Worm (Caenorhabditis elegans) whole organism, L3 larva: Measurements from ENCODE around the gene Y47D3A.13.
A peak's percentile ranks its signal among the peaks of the same experiment; 100 is the strongest.

Experiments used
- R02D3.7 ChIP-seq: fragments of 150-350 bp; optimal IDR thresholded peaks from 2 replicates; lab custom pipeline; 2014; ENCODE audit warnings: missing biosample characterization, missing genetic modification characterization
- ZK546.5 ChIP-seq: sonication (generic microtip); optimal IDR thresholded peaks from 2 replicates; lab custom pipeline; 2017; ENCODE audit warnings: missing biosample characterization, missing genetic modification characterization
- aly-2 ChIP-seq: fragments of 150-350 bp; optimal IDR thresholded peaks from 2 replicates; lab custom pipeline; 2014; ENCODE audit warnings: missing biosample characterization, missing genetic modification characterization
- ama-1 ChIP-seq: fragments of 150-350 bp; optimal IDR thresholded peaks from 2 replicates; lab custom pipeline; 2018
- ceh-28 ChIP-seq: fragments of 150-350 bp; optimal IDR thresholded peaks from 2 replicates; lab custom pipeline; 2014; ENCODE audit warnings: missing biosample characterization, missing genetic modification reagents, missing genetic modification characterization
- ceh-82 ChIP-seq: fragments of 150-350 bp; optimal IDR thresholded peaks from 2 replicates; lab custom pipeline; 2014; ENCODE audit warnings: missing biosample characterization, missing genetic modification characterization
- daf-12 ChIP-seq: fragments of 150-350 bp; optimal IDR thresholded peaks from 2 replicates; lab custom pipeline; 2014; ENCODE audit warnings: missing biosample characterization, missing genetic modification reagents, missing genetic modification characterization
- egl-5 ChIP-seq: fragments of 150-350 bp; optimal IDR thresholded peaks from 2 replicates; lab custom pipeline; 2017; ENCODE audit warnings: missing biosample characterization, missing genetic modification reagents, missing genetic modification characterization, inconsistent platforms
- elt-1 ChIP-seq: fragments of 150-350 bp; optimal IDR thresholded peaks from 2 replicates; lab custom pipeline; 2014; ENCODE audit warnings: missing biosample characterization, missing genetic modification characterization
- elt-2 ChIP-seq: sonication (generic microtip); optimal IDR thresholded peaks from 2 replicates; lab custom pipeline; 2016; ENCODE audit warnings: missing genetic modification reagents, mild to moderate bottlenecking, missing genetic modification characterization, missing compliant biosample characterization
- elt-3 ChIP-seq, 3 experiments: fragments of 150-350 bp in 1 of 3; sonication (generic microtip) in 2 of 3; optimal IDR thresholded peaks; 2 replicates in 2 of 3; 4 replicates in 1 of 3; lab custom pipeline; 2014 to 2017; ENCODE audit warnings: missing biosample characterization in 3 of 3, missing genetic modification characterization in 3 of 3
- fkh-10 ChIP-seq: sonication (generic microtip); optimal IDR thresholded peaks from 2 replicates; lab custom pipeline; 2017; ENCODE audit warnings: missing biosample characterization, missing genetic modification reagents, missing genetic modification characterization
- fos-1 ChIP-seq: fragments of 150-350 bp; optimal IDR thresholded peaks from 2 replicates; lab custom pipeline; 2014; ENCODE audit warnings: missing biosample characterization, missing genetic modification characterization
- hmg-11 ChIP-seq: sonication (generic microtip); optimal IDR thresholded peaks from 2 replicates; lab custom pipeline; 2016; ENCODE audit warnings: missing genetic modification characterization, missing compliant biosample characterization
- jun-1 ChIP-seq: fragments of 150-350 bp; optimal IDR thresholded peaks from 2 replicates; lab custom pipeline; 2014; ENCODE audit warnings: missing biosample characterization, missing genetic modification reagents, missing genetic modification characterization
- lin-15B ChIP-seq: fragments of 150-350 bp; optimal IDR thresholded peaks from 2 replicates; lab custom pipeline; 2014; ENCODE audit warnings: missing biosample characterization, missing genetic modification characterization
- lin-39 ChIP-seq: fragments of 150-350 bp; optimal IDR thresholded peaks from 2 replicates; lab custom pipeline; 2018; ENCODE audit warnings: missing biosample characterization, missing genetic modification reagents, missing genetic modification characterization
- lsy-12 ChIP-seq: sonication (generic microtip); optimal IDR thresholded peaks from 2 replicates; lab custom pipeline; 2016; ENCODE audit warnings: mild to moderate bottlenecking, missing genetic modification characterization, missing compliant biosample characterization
- mdl-1 ChIP-seq: fragments of 150-350 bp; optimal IDR thresholded peaks from 2 replicates; lab custom pipeline; 2014; ENCODE audit warnings: missing biosample characterization, missing genetic modification characterization
- mml-1 ChIP-seq: fragments of 150-350 bp; sonication (generic microtip); optimal IDR thresholded peaks from 3 replicates; lab custom pipeline; 2014; ENCODE audit warnings: missing biosample characterization, missing genetic modification characterization
- nfya-1 ChIP-seq: sonication (generic microtip); optimal IDR thresholded peaks from 2 replicates; lab custom pipeline; 2017; ENCODE audit warnings: missing genetic modification characterization, mild to moderate bottlenecking, missing compliant biosample characterization, antibody characterized with exemption, moderate library complexity; ENCODE audit not compliant: insufficient read depth
- nhr-11 ChIP-seq: fragments of 150-350 bp; optimal IDR thresholded peaks from 2 replicates; lab custom pipeline; 2014; ENCODE audit warnings: missing biosample characterization, missing genetic modification characterization
- nhr-12 ChIP-seq: fragments of 150-350 bp; optimal IDR thresholded peaks from 2 replicates; lab custom pipeline; 2014; ENCODE audit warnings: missing biosample characterization, missing genetic modification characterization
- nhr-23 ChIP-seq: fragments of 150-350 bp; optimal IDR thresholded peaks from 2 replicates; lab custom pipeline; 2014; ENCODE audit warnings: missing biosample characterization, missing genetic modification reagents, missing genetic modification characterization
- nhr-25 ChIP-seq: sonication (generic microtip); optimal IDR thresholded peaks from 2 replicates; lab custom pipeline; 2017; ENCODE audit warnings: missing biosample characterization, missing genetic modification characterization
- nhr-43 ChIP-seq: sonication (generic microtip); optimal IDR thresholded peaks from 2 replicates; lab custom pipeline; 2016; ENCODE audit warnings: mild to moderate bottlenecking, missing genetic modification characterization, missing compliant biosample characterization; ENCODE audit not compliant: poor library complexity, severe bottlenecking
- nhr-67 ChIP-seq: fragments of 150-350 bp; optimal IDR thresholded peaks from 2 replicates; lab custom pipeline; 2014; ENCODE audit warnings: missing biosample characterization, missing genetic modification characterization
- nhr-76 ChIP-seq: fragments of 150-350 bp; sonication (generic microtip); optimal IDR thresholded peaks from 5 replicates; lab custom pipeline; 2014; ENCODE audit warnings: missing biosample characterization, missing genetic modification characterization
- nhr-77 ChIP-seq: fragments of 150-350 bp; optimal IDR thresholded peaks from 2 replicates; lab custom pipeline; 2014; ENCODE audit warnings: missing biosample characterization, missing genetic modification characterization
- pha-4 ChIP-seq: fragments of 150-350 bp; optimal IDR thresholded peaks from 2 replicates; lab custom pipeline; 2014; ENCODE audit warnings: missing biosample characterization, missing genetic modification reagents, missing genetic modification characterization
- pqm-1 ChIP-seq: fragments of 150-350 bp; optimal IDR thresholded peaks from 2 replicates; lab custom pipeline; 2017; ENCODE audit warnings: missing biosample characterization, missing genetic modification characterization, inconsistent platforms
- sea-2 ChIP-seq: fragments of 150-350 bp; sonication (generic microtip); optimal IDR thresholded peaks from 4 replicates; lab custom pipeline; 2014; ENCODE audit warnings: missing biosample characterization, missing genetic modification reagents, missing genetic modification characterization
- skn-1 ChIP-seq: fragments of 150-350 bp; optimal IDR thresholded peaks from 2 replicates; lab custom pipeline; 2014; ENCODE audit warnings: missing biosample characterization, missing genetic modification characterization
- snpc-4 ChIP-seq: fragments of 150-350 bp; optimal IDR thresholded peaks from 2 replicates; lab custom pipeline; 2014; ENCODE audit warnings: missing biosample characterization, missing genetic modification characterization
- tbx-2 ChIP-seq: sonication (generic microtip); optimal IDR thresholded peaks from 2 replicates; lab custom pipeline; 2016; ENCODE audit warnings: mild to moderate bottlenecking, missing genetic modification characterization, missing compliant biosample characterization
- unc-39 ChIP-seq: sonication (generic microtip); optimal IDR thresholded peaks from 4 replicates; lab custom pipeline; 2017; ENCODE audit warnings: missing biosample characterization, missing genetic modification characterization
- unc-62 ChIP-seq: fragments of 150-350 bp; sonication (generic microtip); optimal IDR thresholded peaks from 4 replicates; lab custom pipeline; 2014; ENCODE audit warnings: missing biosample characterization, missing genetic modification reagents, missing genetic modification characterization
- zag-1 ChIP-seq: fragments of 150-350 bp; optimal IDR thresholded peaks from 2 replicates; lab custom pipeline; 2014; ENCODE audit warnings: missing biosample characterization, missing genetic modification characterization
- ztf-11 ChIP-seq: fragments of 150-350 bp; optimal IDR thresholded peaks from 2 replicates; lab custom pipeline; 2014; ENCODE audit warnings: missing biosample characterization, missing genetic modification characterization
- ztf-4 ChIP-seq: fragments of 150-350 bp; optimal IDR thresholded peaks from 2 replicates; lab custom pipeline; 2014; ENCODE audit warnings: missing biosample characterization, missing genetic modification characterization

Gene Y47D3A.13

ce11 chrIII:11241583-11242187 lies 17.8 kb upstream of the Y47D3A.13 start:
- no peak for TF ChIP-seq nhr-77 (tag; lab: Kevin White, UChicago)
- peak; percentile 68 for TF ChIP-seq elt-2 (tag; lab: Kevin White, UChicago)
- peak; percentile 67 for TF ChIP-seq pqm-1 (tag; lab: Kevin White, UChicago)
- TF ChIP-seq, all 47 proteins: peak for 2

- TF ChIP-seq elt-2 (tag; lab: Kevin White, UChicago) (peak; percentile 48), nhr-25 (peak; percentile 62), pqm-1 (tag; lab: Kevin White, UChicago) (peak; percentile 17), ama-1 (lab: Kevin White, UChicago) (no peak), elt-3 (tag; optimal IDR thresholded peaks at IDR 0.05; lab: Kevin White, UChicago) (peak in 2 of 3 experiments; percentile 72 to 75), nfya-1 (tag; lab: Kevin White, UChicago) (peak; percentile 35), snpc-4 (tag; lab: Kevin White, UChicago) (no peak), hmg-11 (tag; lab: Kevin White, UChicago) (peak; percentile 3), ceh-28 (tag; lab: Kevin White, UChicago) (peak; percentile 72)
These were observed 16.9 kb upstream of the Y47D3A.13 start for ce11 chrIII:11240776-11241175.

ce11 chrIII:11238790-11239189 lies 14.9 kb upstream of the Y47D3A.13 start:
- TF ChIP-seq aly-2 (tag; lab: Kevin White, UChicago) (no peak), nhr-67 (tag; lab: Kevin White, UChicago) (no peak), snpc-4 (tag; lab: Kevin White, UChicago) (no peak), lsy-12 (tag; lab: Kevin White, UChicago) (no peak), nhr-43 (tag; lab: Kevin White, UChicago) (no peak), elt-1 (tag; lab: Kevin White, UChicago) (no peak), pqm-1 (tag; lab: Kevin White, UChicago) (no peak), jun-1 (no peak), R02D3.7 (no peak), fkh-10 (GFP tag; lab: Kevin White, UChicago) (no peak), ztf-11 (tag; lab: Kevin White, UChicago) (no peak), zag-1 (no peak), mml-1 (tag; lab: Kevin White, UChicago) (no peak), pha-4 (no peak)

ce11 chrIII:11238309-11238708 lies 14.4 kb upstream of the Y47D3A.13 start:
- TF ChIP-seq mml-1 (tag; lab: Kevin White, UChicago) (no peak), nfya-1 (tag; lab: Kevin White, UChicago) (peak; percentile 87)

ce11 chrIII:11237741-11238140 lies 13.8 kb upstream of the Y47D3A.13 start:
- no peak for TF ChIP-seq mml-1 (tag; lab: Kevin White, UChicago)
- no peak for TF ChIP-seq ama-1 (lab: Kevin White, UChicago)
- TF ChIP-seq tbx-2 (tag; lab: Kevin White, UChicago): no peak
- no peak for TF ChIP-seq lsy-12 (tag; lab: Kevin White, UChicago)
- no peak for TF ChIP-seq aly-2 (tag; lab: Kevin White, UChicago)
- TF ChIP-seq nhr-23 (tag; lab: Kevin White, UChicago): no peak
- TF ChIP-seq fos-1: no peak
- TF ChIP-seq nhr-76: no peak
- no peak for TF ChIP-seq nhr-77 (tag; lab: Kevin White, UChicago)
- no peak for TF ChIP-seq pha-4
- TF ChIP-seq unc-62 (GFP tag; lab: Kevin White, UChicago): no peak

- TF ChIP-seq nhr-12 (tag; lab: Kevin White, UChicago) (no peak), nhr-77 (tag; lab: Kevin White, UChicago) (no peak), ceh-82 (tag; lab: Kevin White, UChicago) (no peak), zag-1 (no peak), pha-4 (peak; percentile 87), ZK546.5 (tag; lab: Kevin White, UChicago) (no peak), skn-1 (tag; lab: Kevin White, UChicago) (peak; percentile 4), lin-39 (tag; lab: Kevin White, UChicago) (peak; percentile 19), jun-1 (no peak), ztf-4 (tag; lab: Kevin White, UChicago) (no peak), nfya-1 (tag; lab: Kevin White, UChicago) (peak; percentile 78), ztf-11 (tag; lab: Kevin White, UChicago) (no peak), lin-15B (peak; percentile 18), egl-5 (no peak), nhr-23 (tag; lab: Kevin White, UChicago) (peak; percentile 16), nhr-11 (tag; lab: Kevin White, UChicago) (no peak), daf-12 (tag; lab: Kevin White, UChicago) (no peak), snpc-4 (tag; lab: Kevin White, UChicago) (peak; percentile 60), ama-1 (lab: Kevin White, UChicago) (peak; percentile 43), aly-2 (tag; lab: Kevin White, UChicago) (no peak), pqm-1 (tag; lab: Kevin White, UChicago) (no peak), hmg-11 (tag; lab: Kevin White, UChicago) (peak; percentile 86), sea-2 (GFP tag; lab: Kevin White, UChicago) (no peak), unc-39 (tag; lab: Kevin White, UChicago) (no peak), nhr-67 (tag; lab: Kevin White, UChicago) (no peak), mdl-1 (tag; lab: Kevin White, UChicago) (no peak)
These were observed 12.9 kb upstream of the Y47D3A.13 start, which contains the start of the genes Y47D3A.14 and aakb-2 for ce11 chrIII:11236788-11237187. Y47D3A.14 (minus strand) TSS chrIII:11236868. aakb-2 (plus strand) TSS chrIII:11237143.
